Fruit fly (Drosophila melanogaster): Measurements from ENCODE around the gene RecQ5.

- TF ChIP-seq gro (GFP tag; optimal IDR thresholded peaks at IDR 0.05) (no peak), CG10267 (tag; optimal IDR thresholded peaks at IDR 0.05) (no peak), ttk (GFP tag; IDR thresholded peaks at IDR 0.05) (no peak), CG16815 (GFP tag; optimal IDR thresholded peaks at IDR 0.05) (no peak), rib (GFP tag; IDR thresholded peaks at IDR 0.05) (no peak), Nf-YC (tag; optimal IDR thresholded peaks at IDR 0.05) (no peak), sqz (GFP tag; optimal IDR thresholded peaks at IDR 0.05) (no peak), B-H2 (GFP tag; optimal IDR thresholded peaks at IDR 0.05) (no peak), CG13624 (GFP tag; optimal IDR thresholded peaks at IDR 0.05) (no peak)
Measured at dm6 chr3L:14648922-14649321, 17.0 kb upstream of the RecQ5 start.
